Fruit fly (Drosophila melanogaster) whole organism, embryonic: ENCODE data around the gene CG3368.
A peak's percentile ranks its signal among the peaks of the same experiment; 100 is the strongest.

Source experiments
- Atf-2 ChIP-seq: fragments of 200-800 bp; sonication (Bioruptor generic); optimal IDR thresholded peaks from 2 replicates; lab custom pipeline; 2016; ENCODE audit warnings: missing biosample characterization, missing genetic modification characterization
- Blimp-1 ChIP-seq: fragments of 200-800 bp; sonication (Bioruptor generic); optimal IDR thresholded peaks from 3 replicates; lab custom pipeline; 2018; ENCODE audit warnings: missing biosample characterization, missing genetic modification characterization, mild to moderate bottlenecking, moderate library complexity, missing genetic modification reagents
- C15 ChIP-seq: fragments of 200-800 bp; sonication (Bioruptor generic); IDR thresholded peaks from 3 replicates; pipeline ENCODE4 v1.3.6; 2022; ENCODE audit warnings: missing biosample characterization, missing genetic modification characterization
- CG10959 ChIP-seq: fragments of 200-800 bp; sonication (Bioruptor generic); IDR thresholded peaks from 2 replicates; pipeline ENCODE4 v1.3.6; 2022; ENCODE audit warnings: missing biosample characterization, missing genetic modification characterization
- CG12071 ChIP-seq: fragments of 200-800 bp; sonication (Bioruptor generic); optimal IDR thresholded peaks from 3 replicates; lab custom pipeline; 2018; ENCODE audit warnings: missing biosample characterization, mild to moderate bottlenecking, missing genetic modification characterization
- CG15601 ChIP-seq: fragments of 200-800 bp; sonication (Bioruptor generic); optimal IDR thresholded peaks from 3 replicates; lab custom pipeline; 2019; ENCODE audit warnings: missing biosample characterization, mild to moderate bottlenecking, missing genetic modification characterization, moderate library complexity
- CG1602 ChIP-seq: fragments of 200-800 bp; sonication (Bioruptor generic); optimal IDR thresholded peaks from 3 replicates; lab custom pipeline; 2016; ENCODE audit warnings: missing biosample characterization, missing genetic modification characterization
- CG18262 ChIP-seq: fragments of 200-800 bp; optimal IDR thresholded peaks from 3 replicates; lab custom pipeline; 2019; ENCODE audit warnings: missing biosample characterization, mild to moderate bottlenecking, missing genetic modification characterization, moderate library complexity
- CG18764 ChIP-seq: fragments of 200-800 bp; sonication (Bioruptor generic); optimal IDR thresholded peaks from 3 replicates; lab custom pipeline; 2016; ENCODE audit warnings: missing biosample characterization, missing genetic modification characterization
- CG2116 ChIP-seq: fragments of 200-800 bp; sonication (Bioruptor generic); optimal IDR thresholded peaks from 3 replicates; lab custom pipeline; 2018; ENCODE audit warnings: missing biosample characterization, mild to moderate bottlenecking, missing genetic modification characterization
- CG4360 ChIP-seq: fragments of 200-800 bp; sonication (Bioruptor generic); IDR thresholded peaks from 2 replicates; pipeline ENCODE4 v1.3.6; 2022; ENCODE audit warnings: missing biosample characterization, missing genetic modification characterization
- CG7839 ChIP-seq: fragments of 200-800 bp; sonication (Bioruptor generic); optimal IDR thresholded peaks from 3 replicates; lab custom pipeline; 2018; ENCODE audit warnings: missing biosample characterization, mild to moderate bottlenecking, missing genetic modification characterization, moderate library complexity
- CG9817 ChIP-seq: fragments of 200-800 bp; sonication (Bioruptor generic); optimal IDR thresholded peaks from 2 replicates; lab custom pipeline; 2018; ENCODE audit warnings: missing biosample characterization, mild to moderate bottlenecking, missing genetic modification characterization, moderate library complexity
- CTCF ChIP-seq: fragments of 200-800 bp; sonication (Bioruptor generic); optimal IDR thresholded peaks from 2 replicates; lab custom pipeline; 2017; ENCODE audit warnings: missing biosample characterization, mild to moderate bottlenecking, missing genetic modification characterization, moderate library complexity
- CoRest ChIP-seq: fragments of 200-800 bp; sonication (Bioruptor generic); optimal IDR thresholded peaks from 3 replicates; lab custom pipeline; 2018; ENCODE audit warnings: missing biosample characterization, mild to moderate bottlenecking, missing genetic modification characterization, moderate library complexity
- D19A ChIP-seq: fragments of 200-800 bp; optimal IDR thresholded peaks from 3 replicates; lab custom pipeline; 2019; ENCODE audit warnings: missing biosample characterization, mild to moderate bottlenecking, missing genetic modification characterization, moderate library complexity
- Eip74EF ChIP-seq, 2 experiments: fragments of 200-800 bp in 1 of 2; fragments of >200 bp in 1 of 2; sonication (Bioruptor generic) in 1 of 2; optimal IDR thresholded peaks; 2 replicates each; lab custom pipeline; 2017 to 2019; ENCODE audit warnings: missing biosample characterization in 2 of 2, missing genetic modification characterization in 2 of 2, mild to moderate bottlenecking in 1 of 2, moderate library complexity in 1 of 2
- Ets65A ChIP-seq: fragments of 200-800 bp; sonication (Bioruptor generic); peaks from one replicate; lab custom pipeline; 2016; ENCODE audit warnings: missing biosample characterization, missing genetic modification characterization
- Max ChIP-seq: fragments of 200-800 bp; sonication (Bioruptor generic); optimal IDR thresholded peaks from 2 replicates; lab custom pipeline; 2016; ENCODE audit warnings: missing biosample characterization, mild to moderate bottlenecking, missing genetic modification characterization
- Meics ChIP-seq: fragments of 200-800 bp; sonication (Bioruptor generic); optimal IDR thresholded peaks from 2 replicates; lab custom pipeline; 2017; ENCODE audit warnings: missing biosample characterization, mild to moderate bottlenecking, missing genetic modification characterization
- NC2β ChIP-seq: fragments of 200-800 bp; sonication (Bioruptor generic); optimal IDR thresholded peaks from 2 replicates; lab custom pipeline; 2016; ENCODE audit warnings: missing biosample characterization, missing genetic modification characterization
- Nf-YA ChIP-seq: fragments of 200-800 bp; sonication (Bioruptor generic); IDR thresholded peaks from 2 replicates; pipeline ENCODE4 v1.3.6; 2022; ENCODE audit warnings: missing biosample characterization, missing genetic modification characterization
- Oaz ChIP-seq: fragments of 200-800 bp; sonication (Bioruptor generic); IDR thresholded peaks from 2 replicates; pipeline ENCODE4 v1.3.6; 2022; ENCODE audit warnings: missing biosample characterization, missing genetic modification characterization
- Oli ChIP-seq: fragments of 200-800 bp; sonication (Bioruptor generic); optimal IDR thresholded peaks from 2 replicates; lab custom pipeline; 2018; ENCODE audit warnings: missing biosample characterization, mild to moderate bottlenecking, missing genetic modification characterization, moderate library complexity
- PHDP ChIP-seq: fragments of 200-800 bp; sonication (Bioruptor generic); optimal IDR thresholded peaks from 3 replicates; lab custom pipeline; 2018; ENCODE audit warnings: missing biosample characterization, mild to moderate bottlenecking, missing genetic modification characterization, moderate library complexity
- Pdp1 ChIP-seq, 2 experiments: fragments of 200-800 bp; sonication (Bioruptor generic); optimal IDR thresholded peaks; 3 replicates each; lab custom pipeline; 2016; ENCODE audit warnings: missing biosample characterization in 2 of 2, missing genetic modification characterization in 2 of 2, mild to moderate bottlenecking in 1 of 2, moderate library complexity in 1 of 2
- Rfx ChIP-seq: fragments of 200-800 bp; sonication (Bioruptor generic); IDR thresholded peaks from 2 replicates; pipeline ENCODE4 v1.3.6; 2022; ENCODE audit warnings: missing biosample characterization, missing genetic modification characterization
- Stat92E ChIP-seq, 3 experiments: fragments of >200 bp in 2 of 3; fragments of 200-800 bp in 1 of 3; sonication (Bioruptor generic) in 1 of 3; optimal IDR thresholded peaks; 2 replicates each; lab custom pipeline; 2017 to 2019; ENCODE audit warnings: missing biosample characterization in 3 of 3, missing genetic modification characterization in 3 of 3, mild to moderate bottlenecking in 1 of 3, moderate library complexity in 1 of 3
- Trl ChIP-seq, 3 experiments: fragments of >200 bp in 2 of 3; fragments of 200-800 bp in 1 of 3; sonication (Bioruptor generic) in 1 of 3; optimal IDR thresholded peaks; 2 replicates in 1 of 3; 3 replicates in 2 of 3; lab custom pipeline; 2016 to 2017; ENCODE audit warnings: missing biosample characterization in 1 of 3, missing genetic modification characterization in 1 of 3
- YL-1 ChIP-seq: fragments of 200-800 bp; sonication (Bioruptor generic); optimal IDR thresholded peaks from 3 replicates; lab custom pipeline; 2017; ENCODE audit warnings: missing biosample characterization, mild to moderate bottlenecking, missing genetic modification characterization
- ab ChIP-seq: fragments of 200-800 bp; sonication (Bioruptor generic); optimal IDR thresholded peaks from 2 replicates; lab custom pipeline; 2016; ENCODE audit warnings: missing biosample characterization, missing genetic modification characterization
- az2 ChIP-seq: fragments of 200-800 bp; sonication (Bioruptor generic); optimal IDR thresholded peaks from 3 replicates; lab custom pipeline; 2016; ENCODE audit warnings: missing biosample characterization, missing genetic modification characterization
- cad ChIP-seq: fragments of >200 bp; optimal IDR thresholded peaks from 2 replicates; lab custom pipeline; 2017; ENCODE audit warnings: missing biosample characterization, missing genetic modification characterization
- crp ChIP-seq, 2 experiments: fragments of 200-800 bp; sonication (Bioruptor generic); optimal IDR thresholded peaks; 2 replicates in 1 of 2; 3 replicates in 1 of 2; lab custom pipeline; 2017; ENCODE audit warnings: missing biosample characterization in 2 of 2, missing genetic modification characterization in 2 of 2, mild to moderate bottlenecking in 1 of 2, moderate library complexity in 1 of 2
- ind ChIP-seq: fragments of 200-800 bp; sonication (Bioruptor generic); optimal IDR thresholded peaks from 3 replicates; lab custom pipeline; 2016; ENCODE audit warnings: missing biosample characterization, missing genetic modification characterization
- lilli ChIP-seq: fragments of 200-800 bp; sonication (Bioruptor generic); optimal IDR thresholded peaks from 3 replicates; lab custom pipeline; 2016; ENCODE audit warnings: missing biosample characterization, missing genetic modification characterization
- odd ChIP-seq: fragments of 200-800 bp; sonication (Bioruptor generic); optimal IDR thresholded peaks from 2 replicates; lab custom pipeline; 2017; ENCODE audit warnings: missing biosample characterization, mild to moderate bottlenecking, missing genetic modification characterization
- phol ChIP-seq: fragments of 200-800 bp; sonication (Bioruptor generic); optimal IDR thresholded peaks from 3 replicates; lab custom pipeline; 2018; ENCODE audit warnings: missing biosample characterization, mild to moderate bottlenecking, missing genetic modification characterization, moderate library complexity
- prd ChIP-seq, 3 experiments: fragments of >200 bp in 2 of 3; fragments of 200-800 bp in 1 of 3; sonication (Bioruptor generic) in 1 of 3; optimal IDR thresholded peaks in 2 of 3; IDR thresholded peaks in 1 of 3; 2 replicates in 2 of 3; 3 replicates in 1 of 3; pipeline versions ENCODE4 v1.3.6 to Lab custom; 2017 to 2022; ENCODE audit warnings: missing biosample characterization in 1 of 3, missing genetic modification characterization in 1 of 3
- seq ChIP-seq: fragments of 200-800 bp; sonication (Bioruptor generic); IDR thresholded peaks from 2 replicates; pipeline ENCODE4 v1.3.6; 2022; ENCODE audit warnings: missing biosample characterization, missing genetic modification characterization
- sima ChIP-seq: fragments of 200-800 bp; sonication (Bioruptor generic); optimal IDR thresholded peaks from 2 replicates; lab custom pipeline; 2016; ENCODE audit warnings: missing biosample characterization, missing genetic modification characterization
- sqz ChIP-seq: fragments of 200-800 bp; sonication (Bioruptor generic); optimal IDR thresholded peaks from 3 replicates; lab custom pipeline; 2018; ENCODE audit warnings: missing biosample characterization, mild to moderate bottlenecking, missing genetic modification characterization
- sr ChIP-seq: fragments of 200-800 bp; sonication (Bioruptor generic); IDR thresholded peaks from 3 replicates; pipeline ENCODE4 v1.3.6; 2022; ENCODE audit warnings: missing biosample characterization, missing genetic modification characterization
- tap ChIP-seq: fragments of 200-800 bp; optimal IDR thresholded peaks from 3 replicates; lab custom pipeline; 2019; ENCODE audit warnings: missing biosample characterization, mild to moderate bottlenecking, missing genetic modification characterization, moderate library complexity
- tgo ChIP-seq: fragments of 200-800 bp; sonication (Bioruptor generic); IDR thresholded peaks from 3 replicates; pipeline ENCODE4 v1.3.6; 2022; ENCODE audit warnings: missing biosample characterization, missing genetic modification characterization
- tll ChIP-seq, 2 experiments: fragments of 200-800 bp in 1 of 2; fragments of >200 bp in 1 of 2; sonication (Bioruptor generic) in 1 of 2; optimal IDR thresholded peaks; 2 replicates each; lab custom pipeline; 2017 to 2019; ENCODE audit warnings: missing biosample characterization in 2 of 2, missing genetic modification characterization in 2 of 2, mild to moderate bottlenecking in 1 of 2, moderate library complexity in 1 of 2
- tup ChIP-seq: fragments of 200-800 bp; sonication (Bioruptor generic); optimal IDR thresholded peaks from 2 replicates; lab custom pipeline; 2016; ENCODE audit warnings: missing biosample characterization, mild to moderate bottlenecking, missing genetic modification characterization, moderate library complexity

The CG3368 gene

DNA sequence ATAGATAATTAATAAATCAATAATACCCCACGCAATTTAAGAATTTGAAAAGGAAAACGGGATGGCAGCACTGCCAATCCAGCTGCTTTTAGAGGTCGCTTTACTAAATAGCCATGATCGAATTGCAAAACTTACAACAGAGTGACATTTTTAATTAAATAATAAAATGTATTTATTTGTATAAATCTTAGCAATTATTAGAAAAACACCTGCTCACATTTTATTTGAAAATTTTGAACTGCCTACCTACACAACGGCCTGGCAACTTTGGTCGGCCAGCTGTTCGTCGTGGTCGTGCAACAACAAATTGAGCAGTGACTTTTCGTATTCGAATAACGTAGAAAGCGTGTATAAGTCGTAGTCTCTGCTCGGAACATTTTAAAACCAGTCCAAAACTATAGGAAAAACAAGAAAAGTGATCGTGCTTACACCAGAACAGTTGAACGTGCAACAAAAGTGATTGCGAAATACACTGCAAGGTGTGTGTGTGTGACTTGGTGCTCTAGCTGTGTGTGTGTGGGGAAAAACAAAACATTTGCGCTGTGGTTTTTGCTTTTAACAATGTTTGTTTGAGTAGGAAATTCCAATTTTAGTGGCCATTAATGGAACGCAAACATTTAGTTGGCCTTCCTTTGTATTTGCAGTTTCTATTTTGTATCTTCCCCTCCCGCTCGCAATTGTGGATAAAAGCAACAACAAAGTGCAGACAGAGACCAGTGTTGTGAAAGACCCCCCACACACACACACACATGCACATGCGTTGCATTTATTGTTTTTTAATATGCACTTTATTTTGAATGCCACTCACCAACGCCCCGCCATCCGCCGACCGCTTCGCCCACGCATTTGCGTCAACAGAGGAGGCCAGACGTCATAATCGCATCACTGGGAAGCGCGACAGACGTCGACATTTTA, 8.8 kb upstream of the CG3368 start, which contains the start of gene CG5938 (continued):
- TF ChIP-seq CG12071 (GFP tag; lab: Kevin White, UChicago) (no peak), Max (GFP tag; lab: Kevin White, UChicago) (no peak), tup (GFP tag; lab: Kevin White, UChicago) (peak; percentile 1), sima (no peak), CTCF (GFP tag; lab: Kevin White, UChicago) (peak; percentile 69), ab (no peak), Ets65A (GFP tag; lab: Kevin White, UChicago) (peak; percentile 70), tgo (GFP tag; lab: Robert Waterston, UW) (peak; percentile 20; the same call in 1 of the 3 replicates), CG10959 (GFP tag; lab: Robert Waterston, UW) (0 out of 2 replicates have a peak, but pooled peaks have one; percentile 13), NC2β (GFP tag; lab: Kevin White, UChicago) (no peak), Nf-YA (GFP tag; lab: Robert Waterston, UW) (no peak), PHDP (tag; lab: Kevin White, UChicago) (peak; percentile 14), CG15601 (tag; lab: Kevin White, UChicago) (peak; percentile 19), CG2116 (GFP tag; lab: Kevin White, UChicago) (peak; percentile 39), lilli (GFP tag; lab: Kevin White, UChicago) (peak; percentile 27), ind (GFP tag; lab: Kevin White, UChicago) (peak; percentile 14), Pdp1 (GFP tag; optimal IDR thresholded peaks at IDR 0.05; lab: Kevin White, UChicago) (peak in 1 of 2 experiments; percentile 77), C15 (no peak), crp (GFP tag; optimal IDR thresholded peaks at IDR 0.05; lab: Kevin White, UChicago) (peak; percentile 29 to 88), CG7839 (tag; lab: Kevin White, UChicago) (peak; percentile 18), az2 (GFP tag; lab: Kevin White, UChicago) (peak; percentile 15), Oaz (GFP tag; lab: Robert Waterston, UW) (no peak), Atf-2 (GFP tag; lab: Kevin White, UChicago) (no peak), Blimp-1 (GFP tag; lab: Kevin White, UChicago) (peak; percentile 6), CG18764 (GFP tag; lab: Kevin White, UChicago) (peak; percentile 23), phol (tag; lab: Kevin White, UChicago) (peak; percentile 38), tll (GFP tag; optimal IDR thresholded peaks at IDR 0.05; lab: Kevin White, UChicago) (peak in 1 of 2 experiments; percentile 76), odd (GFP tag; lab: Kevin White, UChicago) (no peak), Stat92E (GFP tag; optimal IDR thresholded peaks at IDR 0.05; lab: Kevin White, UChicago) (no peak), CG1602 (GFP tag; lab: Kevin White, UChicago) (peak; percentile 18), Rfx (peak; percentile 9; the same call in 1 of the 2 replicates), D19A (peak; percentile 2), Trl (optimal IDR thresholded peaks at IDR 0.05; lab: Kevin White, UChicago) (no peak), Trl (GFP tag; optimal IDR thresholded peaks at IDR 0.05; lab: Kevin White, UChicago) (no peak), Meics (GFP tag; lab: Kevin White, UChicago) (peak; percentile 30), CG9817 (tag; lab: Kevin White, UChicago) (peak; percentile 9), Eip74EF (GFP tag; optimal IDR thresholded peaks at IDR 0.05; lab: Kevin White, UChicago) (peak in 1 of 2 experiments; percentile 12), cad (GFP tag; lab: Kevin White, UChicago) (no peak), sr (peak; percentile 85), Oli (tag; lab: Kevin White, UChicago) (no peak), seq (GFP tag; lab: Robert Waterston, UW) (peak; percentile 62), tap (peak; percentile 40), CoRest (peak; percentile 51), prd (optimal IDR thresholded peaks at IDR 0.05; lab: Kevin White, UChicago) (no peak), prd (GFP tag; IDR thresholded peaks at IDR 0.05; lab: Robert Waterston, UW) (peak; percentile 50; the same call in 1 of the 3 replicates), CG4360 (GFP tag; lab: Robert Waterston, UW) (peak; percentile 62), CG18262 (peak; percentile 36), sqz (GFP tag; lab: Kevin White, UChicago) (no peak), YL-1 (GFP tag; lab: Kevin White, UChicago) (peak; percentile 35)
